Worm (Caenorhabditis elegans): ENCODE data around the gene K01A6.6.
A peak's percentile ranks its signal among the peaks of the same experiment; 100 is the strongest.

DNA sequence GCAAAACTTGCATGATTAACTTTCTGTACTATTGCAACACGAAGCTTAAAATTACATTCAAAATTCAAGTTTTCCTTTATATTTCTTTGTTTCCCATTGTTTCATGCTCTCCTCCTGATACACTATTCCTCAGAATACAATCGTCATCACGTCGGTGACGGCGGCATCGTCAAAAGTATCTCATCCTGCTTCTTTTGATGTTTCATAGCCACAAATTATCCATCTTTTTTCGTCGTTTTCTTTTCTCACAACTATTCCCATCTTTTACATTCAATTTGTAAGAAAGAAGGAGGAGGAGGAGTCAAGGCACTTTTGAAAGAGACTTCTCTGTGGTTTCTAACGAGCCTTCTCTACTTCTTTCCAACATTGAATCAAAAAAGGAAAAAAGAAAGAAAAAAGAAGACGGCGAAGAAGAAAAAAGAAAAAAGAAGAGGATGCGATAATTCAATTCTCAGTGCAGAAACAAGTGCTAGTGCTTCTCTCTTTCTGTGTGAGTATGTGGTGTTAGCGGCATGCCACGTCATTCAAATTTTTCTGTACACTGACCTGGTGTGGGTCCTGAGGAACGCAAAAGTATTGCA, 53.3 kb downstream of the K01A6.6 start:
- TF ChIP-seq ztf-1 (GFP tag; conservative IDR thresholded peaks at IDR 0.05) (no peak), sem-4 (tag; optimal IDR thresholded peaks at IDR 0.05) (peak; percentile 23), unc-62 (GFP tag; optimal IDR thresholded peaks at IDR 0.05) (no peak), fos-1 (tag; optimal IDR thresholded peaks at IDR 0.05) (no peak), unc-39 (tag; optimal IDR thresholded peaks at IDR 0.05) (no peak), ztf-11 (tag; optimal IDR thresholded peaks at IDR 0.05) (no peak), nhr-11 (tag; optimal IDR thresholded peaks at IDR 0.05) (no peak), lsy-2 (tag; optimal IDR thresholded peaks at IDR 0.05) (peak in 1 of 2 experiments; percentile 31), elt-1 (tag; optimal IDR thresholded peaks at IDR 0.05) (no peak)

Measured in whole organism, L2 larva.